Worm (Caenorhabditis elegans): Measurements from ENCODE around the gene F55G7.1.

F55G7.1 gene

ce11 chrX:11924158-11924557, at the start of gene F55G7.1:
TSS of gene F55G7.1 (plus strand) at chrX:11924433.
- TF ChIP-seq sdc-2 (tag; optimal IDR thresholded peaks at IDR 0.05) (peak; percentile 97), ref-2 (tag; optimal IDR thresholded peaks at IDR 0.05) (peak; percentile 9), ceh-19 (GFP tag; optimal IDR thresholded peaks at IDR 0.05) (no peak), hlh-15 (tag; optimal IDR thresholded peaks at IDR 0.05) (no peak), ama-1 (optimal IDR thresholded peaks at IDR 0.05) (no peak), fkh-10 (GFP tag; optimal IDR thresholded peaks at IDR 0.05) (no peak), fax-1 (tag; optimal IDR thresholded peaks at IDR 0.05) (no peak), ztf-16 (tag; optimal IDR thresholded peaks at IDR 0.05) (no peak)

- TF ChIP-seq pha-2 (tag; optimal IDR thresholded peaks at IDR 0.05) = no peak
- TF ChIP-seq unc-55 (GFP tag; optimal IDR thresholded peaks at IDR 0.05) = no peak
- TF ChIP-seq ceh-2 (tag; optimal IDR thresholded peaks at IDR 0.05) = no peak
- TF ChIP-seq ceh-9 (tag; optimal IDR thresholded peaks at IDR 0.05) = no peak
- TF ChIP-seq hlh-15 (tag; optimal IDR thresholded peaks at IDR 0.05) = no peak
- TF ChIP-seq mec-3 (tag; optimal IDR thresholded peaks at IDR 0.05; ENCODE audit: borderline replicate concordance) = no peak
- no peak for TF ChIP-seq pat-9 (tag; optimal IDR thresholded peaks at IDR 0.05)
- no peak for TF ChIP-seq hlh-6 (tag; optimal IDR thresholded peaks at IDR 0.05)
- no peak for TF ChIP-seq pros-1 (tag; optimal IDR thresholded peaks at IDR 0.05)
These were observed 49.0 kb upstream of the F55G7.1 start, which contains the start of gene Y62H9A.1 for ce11 chrX:11875260-11875659. TSS of gene Y62H9A.1 (plus strand) at chrX:11875541.

- TF ChIP-seq madf-2 (tag; optimal IDR thresholded peaks at IDR 0.05) = no peak
- no peak for TF ChIP-seq ceh-6 (GFP tag; optimal IDR thresholded peaks at IDR 0.05)
- no peak for TF ChIP-seq syd-9 (tag; optimal IDR thresholded peaks at IDR 0.05)
- TF ChIP-seq ceh-18 (tag; optimal IDR thresholded peaks at IDR 0.05) = no peak
- no peak for TF ChIP-seq hlh-6 (tag; optimal IDR thresholded peaks at IDR 0.05)
- TF ChIP-seq pax-1 (tag; optimal IDR thresholded peaks at IDR 0.05) = no peak
- TF ChIP-seq nhr-11 (tag; optimal IDR thresholded peaks at IDR 0.05) = no peak
- TF ChIP-seq npax-4 (tag; optimal IDR thresholded peaks at IDR 0.05) = no peak
- no peak for TF ChIP-seq fkh-6 (tag; optimal IDR thresholded peaks at IDR 0.05)
- TF ChIP-seq lin-11 (tag; optimal IDR thresholded peaks at IDR 0.05) = no peak
- TF ChIP-seq unc-42 (tag; optimal IDR thresholded peaks at IDR 0.05) = no peak
- no peak for TF ChIP-seq ceh-2 (tag; optimal IDR thresholded peaks at IDR 0.05)
- no peak for TF ChIP-seq unc-3 (GFP tag; conservative IDR thresholded peaks at IDR 0.05)
- no peak for TF ChIP-seq unc-3 (tag; optimal IDR thresholded peaks at IDR 0.05)
- no peak for TF ChIP-seq ceh-30 (tag; optimal IDR thresholded peaks at IDR 0.05)
- TF ChIP-seq tbx-2 (tag; optimal IDR thresholded peaks at IDR 0.05) = no peak
- no peak for TF ChIP-seq ceh-9 (tag; optimal IDR thresholded peaks at IDR 0.05)
- no peak for TF ChIP-seq ahr-1 (tag; optimal IDR thresholded peaks at IDR 0.05)
- TF ChIP-seq K09A11.1 (tag; optimal IDR thresholded peaks at IDR 0.05; ENCODE audit: insufficient read depth) = no peak
- no peak for TF ChIP-seq pha-4 (tag; optimal IDR thresholded peaks at IDR 0.05)
These were observed 46.1 kb upstream of the F55G7.1 start, which contains the start of gene Y62H9A.2 for ce11 chrX:11878109-11878508. TSS of gene Y62H9A.2 (minus strand) at chrX:11878209.

- TF ChIP-seq elt-4 (tag; optimal IDR thresholded peaks at IDR 0.05) = no peak
- no peak for TF ChIP-seq Y22D7AL.16 (tag; optimal IDR thresholded peaks at IDR 0.05)
- no peak for TF ChIP-seq K02D7.2 (tag; optimal IDR thresholded peaks at IDR 0.05)
- no peak for TF ChIP-seq nhr-11 (tag; optimal IDR thresholded peaks at IDR 0.05)
- no peak for TF ChIP-seq C38D4.7 (GFP tag; optimal IDR thresholded peaks at IDR 0.05)
- no peak for TF ChIP-seq pros-1 (tag; optimal IDR thresholded peaks at IDR 0.05)
- TF ChIP-seq pqm-1 (tag; optimal IDR thresholded peaks at IDR 0.05) = no peak
- TF ChIP-seq ceh-9 (tag; optimal IDR thresholded peaks at IDR 0.05) = no peak
- TF ChIP-seq ztf-16 (tag; optimal IDR thresholded peaks at IDR 0.05) = no peak
- no peak for TF ChIP-seq unc-3 (GFP tag; conservative IDR thresholded peaks at IDR 0.05)
- TF ChIP-seq unc-3 (tag; optimal IDR thresholded peaks at IDR 0.05) = no peak
These were observed 44.4 kb upstream of the F55G7.1 start, which contains the start of the genes Y62H9A.3 and Y62H9A.4 for ce11 chrX:11879871-11880270. TSS of gene Y62H9A.3 (minus strand) at chrX:11879971. TSS of gene Y62H9A.4 (plus strand) at chrX:11880126.
